Fruit fly (Drosophila melanogaster) whole organism, embryonic: ENCODE measurements around the gene CalpB.

ENCODE experiments used
- B-H1 ChIP-seq: fragments of 200-800 bp; sonication (Bioruptor generic); IDR thresholded peaks from 3 replicates; pipeline ENCODE4 v1.3.6; 2022; ENCODE audit warnings: missing biosample characterization, missing genetic modification characterization
- Bdp1 ChIP-seq: fragments of 200-800 bp; sonication (Bioruptor generic); optimal IDR thresholded peaks from 3 replicates; lab custom pipeline; 2016; ENCODE audit warnings: missing biosample characterization, missing genetic modification characterization
- CG10366 ChIP-seq: fragments of 200-800 bp; sonication (Bioruptor generic); IDR thresholded peaks from 2 replicates; pipeline ENCODE4 v1.3.6; 2022; ENCODE audit warnings: missing biosample characterization, missing genetic modification characterization
- CG12071 ChIP-seq: fragments of 200-800 bp; sonication (Bioruptor generic); optimal IDR thresholded peaks from 3 replicates; lab custom pipeline; 2018; ENCODE audit warnings: missing biosample characterization, mild to moderate bottlenecking, missing genetic modification characterization
- CG12155 ChIP-seq: fragments of 200-800 bp; sonication (Bioruptor generic); optimal IDR thresholded peaks from 3 replicates; lab custom pipeline; 2016; ENCODE audit warnings: missing biosample characterization, missing genetic modification characterization
- CG12769 ChIP-seq: fragments of 200-800 bp; sonication (Bioruptor generic); optimal IDR thresholded peaks from 2 replicates; lab custom pipeline; 2019; ENCODE audit warnings: missing biosample characterization, mild to moderate bottlenecking, missing genetic modification characterization, moderate library complexity
- CG14710 ChIP-seq: fragments of 200-800 bp; sonication (Bioruptor generic); optimal IDR thresholded peaks from 3 replicates; lab custom pipeline; 2019; ENCODE audit warnings: missing biosample characterization, mild to moderate bottlenecking, missing genetic modification characterization, moderate library complexity
- CG15073 ChIP-seq: fragments of 200-800 bp; sonication (Bioruptor generic); optimal IDR thresholded peaks from 2 replicates; lab custom pipeline; 2016; ENCODE audit warnings: missing biosample characterization, missing genetic modification characterization
- CG15514 ChIP-seq: fragments of 200-800 bp; sonication (Bioruptor generic); optimal IDR thresholded peaks from 3 replicates; lab custom pipeline; 2017; ENCODE audit warnings: missing biosample characterization, missing genetic modification characterization, mild to moderate bottlenecking, moderate library complexity, missing genetic modification reagents
- CG1603 ChIP-seq: fragments of 200-800 bp; sonication (Bioruptor generic); optimal IDR thresholded peaks from 2 replicates; lab custom pipeline; 2019; ENCODE audit warnings: missing biosample characterization, mild to moderate bottlenecking, missing genetic modification characterization, moderate library complexity
- CG17186 ChIP-seq: fragments of 200-800 bp; sonication (Bioruptor generic); optimal IDR thresholded peaks from 3 replicates; lab custom pipeline; 2017; ENCODE audit warnings: missing biosample characterization, missing genetic modification reagents, missing genetic modification characterization
- CG17802 ChIP-seq: fragments of 200-800 bp; sonication (Bioruptor generic); optimal IDR thresholded peaks from 2 replicates; lab custom pipeline; 2018; ENCODE audit warnings: missing biosample characterization, mild to moderate bottlenecking, missing genetic modification characterization, moderate library complexity
- CG17829 ChIP-seq: fragments of 200-800 bp; optimal IDR thresholded peaks from 2 replicates; lab custom pipeline; 2019; ENCODE audit warnings: missing biosample characterization, mild to moderate bottlenecking, missing genetic modification characterization, moderate library complexity
- CG2889 ChIP-seq: fragments of 200-800 bp; sonication (Bioruptor generic); IDR thresholded peaks from 3 replicates; pipeline ENCODE4 v1.3.6; 2022; ENCODE audit warnings: missing biosample characterization, missing genetic modification characterization
- CG3065 ChIP-seq: fragments of 200-800 bp; sonication (Bioruptor generic); optimal IDR thresholded peaks from 2 replicates; lab custom pipeline; 2016; ENCODE audit warnings: missing biosample characterization, missing genetic modification characterization
- CG33213 ChIP-seq: fragments of 200-800 bp; sonication (Bioruptor generic); optimal IDR thresholded peaks from 3 replicates; lab custom pipeline; 2016; ENCODE audit warnings: missing biosample characterization, missing genetic modification characterization
- CG6175 ChIP-seq: fragments of 200-800 bp; sonication (Bioruptor generic); IDR thresholded peaks from 3 replicates; pipeline ENCODE4 v1.3.6; 2022; ENCODE audit warnings: missing biosample characterization, missing genetic modification characterization
- CG6272 ChIP-seq: fragments of 200-800 bp; sonication (Bioruptor generic); IDR thresholded peaks from 2 replicates; pipeline ENCODE4 v1.3.6; 2022; ENCODE audit warnings: missing biosample characterization, missing genetic modification characterization
- CG7357 ChIP-seq: fragments of 200-800 bp; sonication (Bioruptor generic); IDR thresholded peaks from 3 replicates; pipeline ENCODE4 v1.3.6; 2022; ENCODE audit warnings: missing biosample characterization, missing genetic modification characterization
- CG7786 ChIP-seq: fragments of 200-800 bp; sonication (Bioruptor generic); optimal IDR thresholded peaks from 2 replicates; lab custom pipeline; 2016; ENCODE audit warnings: missing biosample characterization, missing genetic modification characterization
- CG9876 ChIP-seq: fragments of 200-800 bp; sonication (Bioruptor generic); optimal IDR thresholded peaks from 2 replicates; lab custom pipeline; 2016; ENCODE audit warnings: missing biosample characterization, missing genetic modification characterization
- Dip3 ChIP-seq: fragments of 200-800 bp; sonication (Bioruptor generic); optimal IDR thresholded peaks from 3 replicates; lab custom pipeline; 2016; ENCODE audit warnings: missing biosample characterization, missing genetic modification characterization
- HHEX ChIP-seq: fragments of 200-800 bp; sonication (Bioruptor generic); optimal IDR thresholded peaks from 3 replicates; lab custom pipeline; 2017; ENCODE audit warnings: missing biosample characterization, mild to moderate bottlenecking, missing genetic modification characterization, missing genetic modification reagents
- Hey ChIP-seq: fragments of 200-800 bp; sonication (Bioruptor generic); optimal IDR thresholded peaks from 3 replicates; lab custom pipeline; 2018; ENCODE audit warnings: missing biosample characterization, mild to moderate bottlenecking, missing genetic modification characterization
- Nf-YB ChIP-seq: fragments of 200-800 bp; sonication (Bioruptor generic); optimal IDR thresholded peaks from 3 replicates; lab custom pipeline; 2019; ENCODE audit warnings: missing biosample characterization, mild to moderate bottlenecking, missing genetic modification characterization, moderate library complexity
- Rfx ChIP-seq: fragments of 200-800 bp; sonication (Bioruptor generic); IDR thresholded peaks from 2 replicates; pipeline ENCODE4 v1.3.6; 2022; ENCODE audit warnings: missing biosample characterization, missing genetic modification characterization
- Sry-β ChIP-seq: fragments of 200-800 bp; sonication (Bioruptor generic); optimal IDR thresholded peaks from 2 replicates; lab custom pipeline; 2018; ENCODE audit warnings: missing biosample characterization, mild to moderate bottlenecking, missing genetic modification characterization, moderate library complexity
- Sry-δ ChIP-seq: fragments of 200-800 bp; sonication (Bioruptor generic); optimal IDR thresholded peaks from 2 replicates; lab custom pipeline; 2016; ENCODE audit warnings: missing biosample characterization, missing genetic modification characterization
- YL-1 ChIP-seq: fragments of 200-800 bp; sonication (Bioruptor generic); optimal IDR thresholded peaks from 3 replicates; lab custom pipeline; 2017; ENCODE audit warnings: missing biosample characterization, mild to moderate bottlenecking, missing genetic modification characterization
- ab ChIP-seq: fragments of 200-800 bp; sonication (Bioruptor generic); optimal IDR thresholded peaks from 2 replicates; lab custom pipeline; 2016; ENCODE audit warnings: missing biosample characterization, missing genetic modification characterization
- bab2 ChIP-seq: fragments of 200-800 bp; sonication (Bioruptor generic); optimal IDR thresholded peaks from 2 replicates; lab custom pipeline; 2016; ENCODE audit warnings: missing biosample characterization, missing genetic modification characterization
- bcd ChIP-seq: fragments of 200-800 bp; sonication (Bioruptor generic); optimal IDR thresholded peaks from 2 replicates; lab custom pipeline; 2017; ENCODE audit warnings: missing biosample characterization, mild to moderate bottlenecking, missing genetic modification characterization
- cato ChIP-seq: fragments of 200-800 bp; sonication (Bioruptor generic); optimal IDR thresholded peaks from 2 replicates; lab custom pipeline; 2016; ENCODE audit warnings: missing biosample characterization, missing genetic modification characterization, borderline replicate concordance
- cwo ChIP-seq: fragments of 200-800 bp; sonication (Bioruptor generic); optimal IDR thresholded peaks from 3 replicates; lab custom pipeline; 2017; ENCODE audit warnings: missing biosample characterization, missing genetic modification characterization, mild to moderate bottlenecking, moderate library complexity, missing genetic modification reagents
- dmrt99B ChIP-seq: fragments of 200-800 bp; sonication (Bioruptor generic); optimal IDR thresholded peaks from 2 replicates; lab custom pipeline; 2018; ENCODE audit warnings: missing biosample characterization, mild to moderate bottlenecking, missing genetic modification characterization, moderate library complexity
- dysf ChIP-seq: fragments of 200-800 bp; sonication (Bioruptor generic); IDR thresholded peaks from 3 replicates; pipeline ENCODE4 v1.3.6; 2022; ENCODE audit warnings: missing biosample characterization, missing genetic modification characterization
- jigr1 ChIP-seq: fragments of 200-800 bp; sonication (Bioruptor generic); IDR thresholded peaks from 3 replicates; pipeline ENCODE4 v1.3.6; 2022; ENCODE audit warnings: missing biosample characterization, missing genetic modification characterization
- jing ChIP-seq: fragments of 200-800 bp; sonication (Bioruptor generic); optimal IDR thresholded peaks from 2 replicates; lab custom pipeline; 2018; ENCODE audit warnings: missing biosample characterization, mild to moderate bottlenecking, missing genetic modification characterization
- kni ChIP-seq: fragments of 200-800 bp; sonication (Bioruptor generic); optimal IDR thresholded peaks from 3 replicates; lab custom pipeline; 2017; ENCODE audit warnings: mild to moderate bottlenecking, missing biosample characterization, missing genetic modification reagents, missing genetic modification characterization
- lmd ChIP-seq: fragments of 200-800 bp; sonication (Bioruptor generic); IDR thresholded peaks from 2 replicates; pipeline ENCODE4 v1.3.6; 2022; ENCODE audit warnings: missing biosample characterization, missing genetic modification characterization
- luna ChIP-seq: fragments of 200-800 bp; sonication (Bioruptor generic); optimal IDR thresholded peaks from 2 replicates; lab custom pipeline; 2016; ENCODE audit warnings: missing biosample characterization, missing genetic modification characterization
- nmo ChIP-seq: fragments of 200-800 bp; sonication (Bioruptor generic); optimal IDR thresholded peaks from 2 replicates; lab custom pipeline; 2018; ENCODE audit warnings: missing biosample characterization, mild to moderate bottlenecking, missing genetic modification characterization, moderate library complexity
- p53 ChIP-seq: fragments of 200-800 bp; sonication (Bioruptor generic); optimal IDR thresholded peaks from 2 replicates; lab custom pipeline; 2016; ENCODE audit warnings: missing biosample characterization, missing genetic modification characterization
- pho ChIP-seq: fragments of 200-800 bp; sonication (Bioruptor generic); optimal IDR thresholded peaks from 2 replicates; lab custom pipeline; 2016; ENCODE audit warnings: missing biosample characterization, missing genetic modification characterization
- pnt ChIP-seq: fragments of 200-800 bp; sonication (Bioruptor generic); optimal IDR thresholded peaks from 3 replicates; lab custom pipeline; 2016; ENCODE audit warnings: missing biosample characterization, missing genetic modification characterization
- psq ChIP-seq: fragments of 200-800 bp; sonication (Bioruptor generic); optimal IDR thresholded peaks from 2 replicates; lab custom pipeline; 2017; ENCODE audit warnings: missing biosample characterization, missing genetic modification characterization
- slou ChIP-seq: fragments of 200-800 bp; sonication (Bioruptor generic); optimal IDR thresholded peaks from 3 replicates; lab custom pipeline; 2016; ENCODE audit warnings: missing biosample characterization, missing genetic modification characterization
- sug ChIP-seq: fragments of 200-800 bp; optimal IDR thresholded peaks from 2 replicates; lab custom pipeline; 2019; ENCODE audit warnings: missing biosample characterization, mild to moderate bottlenecking, missing genetic modification characterization, moderate library complexity
- wdn ChIP-seq: fragments of 200-800 bp; sonication (Bioruptor generic); IDR thresholded peaks from 2 replicates; pipeline ENCODE4 v1.3.6; 2022; ENCODE audit warnings: missing biosample characterization, missing genetic modification characterization
- z ChIP-seq: fragments of 200-800 bp; sonication (Bioruptor generic); IDR thresholded peaks from 3 replicates; pipeline ENCODE4 v1.3.6; 2022; ENCODE audit warnings: missing biosample characterization, missing genetic modification characterization

Gene CalpB

DNA sequence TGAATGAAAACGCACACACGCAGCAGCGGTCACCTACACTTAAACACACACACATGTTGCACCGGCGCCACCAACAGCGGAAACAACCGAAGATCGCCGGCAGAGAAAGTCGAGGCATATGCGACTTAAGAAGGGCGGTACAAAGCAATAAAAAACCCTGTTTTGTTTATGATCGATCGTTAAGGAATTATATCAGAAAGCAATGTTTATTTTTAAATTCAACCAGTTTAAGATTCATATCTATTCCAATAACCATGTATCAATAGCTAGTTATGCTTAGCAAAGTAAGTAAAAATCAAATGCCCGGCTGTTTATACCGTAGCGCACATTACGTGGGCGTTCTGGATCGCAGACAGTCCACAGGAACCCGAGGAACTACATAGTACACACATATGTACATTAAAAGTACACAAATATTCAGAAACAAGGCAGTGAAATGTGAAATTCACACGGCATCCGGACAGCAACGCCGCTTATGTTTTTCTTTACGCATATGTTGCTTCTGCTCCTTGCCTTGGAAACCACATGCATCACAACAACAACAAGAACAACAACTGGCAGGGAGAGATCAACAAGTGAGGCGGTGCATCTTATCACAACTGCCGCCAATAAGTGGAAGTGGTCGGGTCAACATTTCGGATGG is 32.7 kb upstream of the CalpB start:
- TF ChIP-seq CG7357 (GFP tag; lab: Robert Waterston, UW) = peak; percentile 92
- TF ChIP-seq CG15073 (GFP tag; lab: Kevin White, UChicago) = peak; percentile 85
- peak; percentile 81 for TF ChIP-seq sug (tag; lab: Kevin White, UChicago)
- peak; percentile 97 for TF ChIP-seq HHEX (GFP tag; lab: Kevin White, UChicago)
- TF ChIP-seq Hey (tag; lab: Kevin White, UChicago) = peak; percentile 74
- peak; percentile 98 for TF ChIP-seq CG1603
- TF ChIP-seq jigr1 = peak; percentile 94
- TF ChIP-seq CG2889 (GFP tag; lab: Robert Waterston, UW) = peak; percentile 91
- peak; percentile 87 for TF ChIP-seq wdn (GFP tag; lab: Robert Waterston, UW)
- TF ChIP-seq CG15514 (GFP tag; lab: Kevin White, UChicago) = peak; percentile 73
- TF ChIP-seq CG33213 = peak; percentile 96
- peak; percentile 90 for TF ChIP-seq slou (GFP tag; lab: Kevin White, UChicago)
- TF ChIP-seq Nf-YB (GFP tag; lab: Kevin White, UChicago) = peak; percentile 85
- TF ChIP-seq jing (GFP tag; lab: Kevin White, UChicago) = peak; percentile 94
- TF ChIP-seq kni (GFP tag; lab: Kevin White, UChicago) = peak; percentile 100
- TF ChIP-seq CG9876 (GFP tag; lab: Kevin White, UChicago) = peak; percentile 86
- peak; percentile 54 for TF ChIP-seq YL-1
- TF ChIP-seq CG12071 (GFP tag; lab: Kevin White, UChicago) = peak; percentile 96
- peak; percentile 96 for TF ChIP-seq CG10366 (GFP tag; lab: Robert Waterston, UW)
- TF ChIP-seq Dip3 (GFP tag; lab: Kevin White, UChicago) = peak; percentile 91
- TF ChIP-seq CG6272 (GFP tag; lab: Robert Waterston, UW) = peak; percentile 96
- TF ChIP-seq Rfx (GFP tag; lab: Robert Waterston, UW) = peak; percentile 93
- peak; percentile 98 for TF ChIP-seq dmrt99B (tag; lab: Kevin White, UChicago)
- peak; percentile 92 for TF ChIP-seq Bdp1 (GFP tag; lab: Kevin White, UChicago)
- TF ChIP-seq CG12155 (GFP tag; lab: Kevin White, UChicago) = peak; percentile 90
- peak; percentile 52 for TF ChIP-seq Sry-β
- TF ChIP-seq dysf (GFP tag; lab: Robert Waterston, UW) = peak; percentile 97
- peak; percentile 93 for TF ChIP-seq B-H1
- peak; percentile 89 for TF ChIP-seq CG6175
- peak; percentile 33 for TF ChIP-seq luna (GFP tag; lab: Kevin White, UChicago)
- peak; percentile 96 for TF ChIP-seq CG17186
- peak; percentile 92 for TF ChIP-seq pho (GFP tag; lab: Kevin White, UChicago)
- TF ChIP-seq CG12769 = peak; percentile 94
- peak; percentile 90 for TF ChIP-seq cwo (GFP tag; lab: Kevin White, UChicago)
- TF ChIP-seq bab2 (GFP tag; lab: Kevin White, UChicago) = peak; percentile 97
- peak; percentile 81; the same call in 2 of the 3 replicates for TF ChIP-seq z (GFP tag; lab: Robert Waterston, UW)
- peak; percentile 97 for TF ChIP-seq CG7786 (GFP tag; lab: Kevin White, UChicago)
- TF ChIP-seq CG14710 (tag; lab: Kevin White, UChicago) = peak; percentile 98
- peak; percentile 97 for TF ChIP-seq lmd (GFP tag; lab: Robert Waterston, UW)
- peak; percentile 96 for TF ChIP-seq bcd (GFP tag; lab: Kevin White, UChicago)
- TF ChIP-seq psq (GFP tag; lab: Kevin White, UChicago) = peak; percentile 79
- TF ChIP-seq ab (GFP tag; lab: Kevin White, UChicago) = peak; percentile 94
- TF ChIP-seq nmo (GFP tag; lab: Kevin White, UChicago) = peak; percentile 98
- peak; percentile 74 for TF ChIP-seq Sry-δ (GFP tag; lab: Kevin White, UChicago)
- TF ChIP-seq CG17829 = peak; percentile 99
- peak; percentile 92 for TF ChIP-seq CG3065 (GFP tag; lab: Kevin White, UChicago)
- TF ChIP-seq CG17802 (tag; lab: Kevin White, UChicago) = peak; percentile 90
- TF ChIP-seq cato (GFP tag; lab: Kevin White, UChicago) = peak; percentile 95
- peak; percentile 96 for TF ChIP-seq p53 (GFP tag; lab: Kevin White, UChicago)
- peak; percentile 98 for TF ChIP-seq pnt (GFP tag; lab: Kevin White, UChicago)
